Fruit fly (Drosophila melanogaster) whole organism, pupa: ENCODE data around the gene Hr38.

Source experiments
- CG34367 ChIP-seq: fragments of 200-800 bp; sonication (Bioruptor generic); optimal IDR thresholded peaks from 2 replicates; lab custom pipeline; 2018; ENCODE audit warnings: missing biosample characterization, mild to moderate bottlenecking, missing genetic modification characterization
- EcR ChIP-seq: fragments of 200-800 bp; sonication (Bioruptor generic); optimal IDR thresholded peaks from 3 replicates; lab custom pipeline; 2019; ENCODE audit warnings: missing biosample characterization, missing genetic modification characterization, mild to moderate bottlenecking, moderate library complexity, missing genetic modification reagents
- Ets98B ChIP-seq: fragments of 200-800 bp; sonication (Bioruptor generic); IDR thresholded peaks from 2 replicates; pipeline ENCODE4 v1.3.6; 2022; ENCODE audit warnings: missing biosample characterization, missing genetic modification characterization
- Pif1A ChIP-seq: fragments of 200-800 bp; sonication (Bioruptor generic); optimal IDR thresholded peaks from 3 replicates; lab custom pipeline; 2016; ENCODE audit warnings: missing biosample characterization, missing genetic modification characterization
- Snoo ChIP-seq: fragments of 200-800 bp; sonication (Bioruptor generic); optimal IDR thresholded peaks from 3 replicates; lab custom pipeline; 2017; ENCODE audit warnings: missing biosample characterization, mild to moderate bottlenecking, missing genetic modification characterization, inconsistent platforms

DNA sequence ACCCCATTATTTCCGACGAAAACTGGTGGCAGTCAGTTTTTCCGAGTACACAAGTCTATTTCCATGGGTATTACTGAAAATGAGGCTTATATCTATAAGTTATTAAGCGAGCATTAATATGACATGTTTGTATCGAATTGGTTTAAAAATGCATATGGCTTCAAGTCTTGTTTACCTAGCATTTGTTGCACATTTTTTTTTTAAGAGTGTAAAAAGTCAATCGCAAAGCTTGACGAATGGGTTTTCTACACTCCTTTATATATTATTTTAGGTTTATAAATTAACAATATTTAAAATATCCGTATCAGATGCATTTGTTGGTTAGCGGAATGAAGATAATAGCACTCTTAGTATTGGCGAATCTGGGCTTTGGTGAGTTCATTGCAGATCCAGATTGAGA, 74.6 kb downstream of the Hr38 start, which contains the start of gene CG31680:
- TF ChIP-seq Snoo (tag; lab: Kevin White, UChicago) (no peak), CG34367 (tag; lab: Kevin White, UChicago) (no peak), Pif1A (no peak), EcR (GFP tag; lab: Kevin White, UChicago) (no peak), Ets98B (GFP tag; lab: Robert Waterston, UW) (no peak)
